Worm (Caenorhabditis elegans) whole organism, early embryonic: Measurements from ENCODE around the gene sri-53.
"Not testable (repeated sequence)": the region's sequence is repeated elsewhere in the genome, so short reads cannot be mapped to it uniquely, and the experiment has no call there.

Experiments
- B0310.2 ChIP-seq: sonication (generic microtip); optimal IDR thresholded peaks from 2 replicates; lab custom pipeline; 2016; ENCODE audit warnings: mild to moderate bottlenecking, missing genetic modification characterization, missing compliant biosample characterization
- F13C5.2 ChIP-seq: sonication (generic microtip); optimal IDR thresholded peaks from 2 replicates; lab custom pipeline; 2017; ENCODE audit warnings: mild to moderate bottlenecking, missing genetic modification characterization, inconsistent platforms, missing compliant biosample characterization
- aly-1 ChIP-seq: sonication (generic microtip); optimal IDR thresholded peaks from 2 replicates; lab custom pipeline; 2016; ENCODE audit warnings: missing genetic modification characterization, missing compliant biosample characterization
- ama-1 ChIP-seq: fragments of 150-350 bp; optimal IDR thresholded peaks from 2 replicates; lab custom pipeline; 2014
- ceh-13 ChIP-seq: fragments of 200-800 bp; sonication (Bioruptor generic); optimal IDR thresholded peaks from 2 replicates; lab custom pipeline; 2018; ENCODE audit warnings: mild to moderate bottlenecking, missing genetic modification characterization, missing compliant biosample characterization
- ceh-36 ChIP-seq: sonication (generic microtip); optimal IDR thresholded peaks from 2 replicates; lab custom pipeline; 2016; ENCODE audit warnings: missing genetic modification characterization, inconsistent platforms, missing compliant biosample characterization
- ets-7 ChIP-seq: sonication (generic microtip); optimal IDR thresholded peaks from 2 replicates; lab custom pipeline; 2016; ENCODE audit warnings: missing genotype, missing genetic modification characterization, missing compliant biosample characterization
- flt-1 ChIP-seq: fragments of 200-800 bp; sonication (Bioruptor generic); IDR thresholded peaks from 2 replicates; pipeline ENCODE4 v1.3.6; 2022; ENCODE audit warnings: missing genetic modification characterization, missing compliant biosample characterization
- hmbx-1 ChIP-seq: sonication (generic microtip); optimal IDR thresholded peaks from 2 replicates; lab custom pipeline; 2016; ENCODE audit warnings: mild to moderate bottlenecking, missing genetic modification characterization, missing compliant biosample characterization
- hmg-4 ChIP-seq: fragments of 200-800 bp; sonication (Bioruptor generic); optimal IDR thresholded peaks from 2 replicates; lab custom pipeline; 2018; ENCODE audit warnings: mild to moderate bottlenecking, missing genetic modification characterization, missing compliant biosample characterization
- hnd-1 ChIP-seq: sonication (generic microtip); optimal IDR thresholded peaks from 2 replicates; lab custom pipeline; 2016; ENCODE audit warnings: missing genetic modification characterization, missing compliant biosample characterization
- pes-1 ChIP-seq: fragments of 200-800 bp; sonication (Bioruptor generic); IDR thresholded peaks from 2 replicates; pipeline ENCODE4 v1.3.6; 2022; ENCODE audit warnings: missing genetic modification reagents, missing genetic modification characterization, missing compliant biosample characterization
- scrt-1 ChIP-seq: fragments of 200-800 bp; sonication (Bioruptor generic); IDR thresholded peaks from 2 replicates; pipeline ENCODE4 v1.3.6; 2022; ENCODE audit warnings: missing genetic modification characterization, missing compliant biosample characterization
- sea-1 ChIP-seq: fragments of 200-800 bp; sonication (Bioruptor generic); conservative IDR thresholded peaks from 2 replicates; pipeline ENCODE4 v1.3.6; 2022; ENCODE audit warnings: missing genetic modification characterization, missing compliant biosample characterization
- tbx-11 ChIP-seq: fragments of 200-800 bp; sonication (Bioruptor generic); IDR thresholded peaks from 2 replicates; pipeline ENCODE4 v1.3.6; 2022; ENCODE audit warnings: missing genetic modification characterization, missing compliant biosample characterization
- tbx-37 ChIP-seq: fragments of 200-800 bp; sonication (Bioruptor generic); conservative IDR thresholded peaks from 2 replicates; pipeline ENCODE4 v1.3.6; 2022; ENCODE audit warnings: missing genetic modification reagents, missing genetic modification characterization, missing compliant biosample characterization
- tra-4 ChIP-seq: sonication (generic microtip); optimal IDR thresholded peaks from 2 replicates; lab custom pipeline; 2017; ENCODE audit warnings: missing genetic modification characterization, missing compliant biosample characterization

Gene sri-53

DNA sequence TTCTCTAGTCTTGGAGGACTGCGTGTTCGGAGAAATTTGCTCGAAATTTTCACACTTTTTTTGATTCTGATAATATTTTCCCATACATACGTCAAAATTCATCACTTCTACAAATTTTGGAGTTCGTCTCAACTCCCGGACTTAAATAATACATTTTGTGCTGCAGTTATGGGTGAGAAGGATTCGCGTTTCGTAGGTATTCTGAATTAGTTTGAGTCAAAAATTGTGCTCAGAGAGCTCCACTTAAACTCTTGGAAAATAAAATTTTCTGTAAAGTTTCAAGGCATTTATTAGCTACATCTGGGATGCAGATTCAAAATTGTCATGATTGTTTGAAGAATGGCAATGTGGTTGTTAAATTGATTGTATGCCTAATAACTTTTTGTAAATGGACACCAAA, 11.5 kb upstream of the sri-53 start, which contains the start of gene ZC239.4:
TSS of gene ZC239.4 (plus strand) at position 301 of the 400 bp plus-strand sequence.
- TF ChIP-seq ama-1: no peak
- TF ChIP-seq tbx-11 (GFP tag; lab: Robert Waterston, UW): no peak
- no peak for TF ChIP-seq tbx-37 (GFP tag; lab: Robert Waterston, UW)
- TF ChIP-seq aly-1 (tag; lab: Kevin White, UChicago): no peak
- TF ChIP-seq F13C5.2 (tag; lab: Kevin White, UChicago): no peak
- TF ChIP-seq ets-7 (tag; lab: Kevin White, UChicago): no peak
- TF ChIP-seq ceh-13 (GFP tag; lab: Kevin White, UChicago): no peak
- TF ChIP-seq tra-4: no peak
- TF ChIP-seq hmbx-1 (tag; lab: Kevin White, UChicago): no peak
- TF ChIP-seq pes-1: no peak
- TF ChIP-seq sea-1 (GFP tag; lab: Robert Waterston, UW): no peak
- TF ChIP-seq hmg-4 (GFP tag; lab: Kevin White, UChicago): no peak
- no peak for TF ChIP-seq B0310.2 (tag; lab: Kevin White, UChicago)
- TF ChIP-seq hnd-1: no peak
- no peak for TF ChIP-seq ceh-36 (tag; lab: Kevin White, UChicago)
- no peak for TF ChIP-seq scrt-1 (GFP tag; lab: Robert Waterston, UW)
- TF ChIP-seq flt-1 (GFP tag; lab: Robert Waterston, UW): no peak

ce11 chrII:3210365-3210764, 7.9 kb upstream of the sri-53 start, which contains the start of gene ZC239.5:
TSS of gene ZC239.5 (plus strand) at chrII:3210665.
- no peak for TF ChIP-seq B0310.2 (tag; lab: Kevin White, UChicago)
- no peak for TF ChIP-seq scrt-1 (GFP tag; lab: Robert Waterston, UW)
- TF ChIP-seq ceh-36 (tag; lab: Kevin White, UChicago): no peak
- no peak for TF ChIP-seq F13C5.2 (tag; lab: Kevin White, UChicago)
- TF ChIP-seq ets-7 (tag; lab: Kevin White, UChicago): no peak
- no peak for TF ChIP-seq pes-1
- no peak for TF ChIP-seq tbx-37 (GFP tag; lab: Robert Waterston, UW)
- no peak for TF ChIP-seq tra-4
- TF ChIP-seq ceh-13 (GFP tag; lab: Kevin White, UChicago): no peak
- no peak for TF ChIP-seq hmg-4 (GFP tag; lab: Kevin White, UChicago)
- no peak for TF ChIP-seq flt-1 (GFP tag; lab: Robert Waterston, UW)
- TF ChIP-seq hnd-1: no peak

ce11 chrII:3209251-3209650, 6.8 kb upstream of the sri-53 start, which contains the start of gene ZC239.6:
TSS of gene ZC239.6 (plus strand) at chrII:3209631.
- no peak for TF ChIP-seq F13C5.2 (tag; lab: Kevin White, UChicago)
- no peak for TF ChIP-seq sea-1 (GFP tag; lab: Robert Waterston, UW)
- no peak for TF ChIP-seq hmg-4 (GFP tag; lab: Kevin White, UChicago)
- TF ChIP-seq B0310.2 (tag; lab: Kevin White, UChicago): no peak
- no peak for TF ChIP-seq hmbx-1 (tag; lab: Kevin White, UChicago)
- no peak for TF ChIP-seq tbx-37 (GFP tag; lab: Robert Waterston, UW)
- no peak for TF ChIP-seq pes-1
- no peak for TF ChIP-seq scrt-1 (GFP tag; lab: Robert Waterston, UW)
- TF ChIP-seq aly-1 (tag; lab: Kevin White, UChicago): no peak
- no peak for TF ChIP-seq flt-1 (GFP tag; lab: Robert Waterston, UW)
- TF ChIP-seq ama-1: no peak
- TF ChIP-seq ets-7 (tag; lab: Kevin White, UChicago): no peak

DNA sequence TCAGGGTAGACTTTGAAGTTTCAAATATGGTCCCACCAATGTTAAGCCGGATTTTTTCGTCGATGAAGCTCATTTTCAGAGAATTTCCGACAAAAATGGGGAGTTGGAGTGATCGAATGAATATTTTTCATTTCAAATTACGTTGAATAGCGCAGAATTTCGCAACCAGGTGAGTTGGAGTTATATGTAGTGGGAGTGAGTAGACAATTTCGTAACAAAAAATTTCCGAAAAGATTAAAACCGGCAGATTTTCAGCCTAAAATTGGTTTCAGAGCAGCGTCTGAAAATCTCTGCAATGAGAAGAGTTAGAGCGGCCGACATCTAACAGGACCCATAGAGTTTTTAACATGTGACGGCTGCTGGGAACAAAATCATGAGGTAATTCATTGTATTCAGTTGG, 6.3 kb upstream of the sri-53 start, which contains the start of gene sdz-35:
TSS of gene sdz-35 (minus strand) at position 101 of the 400 bp plus-strand sequence.
- no peak for TF ChIP-seq F13C5.2 (tag; lab: Kevin White, UChicago)
- TF ChIP-seq scrt-1 (GFP tag; lab: Robert Waterston, UW): no peak
- no peak for TF ChIP-seq pes-1
- no peak for TF ChIP-seq ceh-36 (tag; lab: Kevin White, UChicago)
- TF ChIP-seq ceh-13 (GFP tag; lab: Kevin White, UChicago): no peak
- no peak for TF ChIP-seq tbx-11 (GFP tag; lab: Robert Waterston, UW)
- TF ChIP-seq flt-1 (GFP tag; lab: Robert Waterston, UW): no peak
- TF ChIP-seq hnd-1: no peak
- TF ChIP-seq tbx-37 (GFP tag; lab: Robert Waterston, UW): no peak
- no peak for TF ChIP-seq ama-1
- no peak for TF ChIP-seq hmg-4 (GFP tag; lab: Kevin White, UChicago)
- no peak for TF ChIP-seq hmbx-1 (tag; lab: Kevin White, UChicago)

ce11 chrII:3206423-3206989, 4.1 kb upstream of the sri-53 start, which contains the start of the genes ZC239.20 and ZC239.21:
TSS of gene ZC239.20 (minus strand) at chrII:3206523.
TSS of gene ZC239.21 (plus strand) at chrII:3206939.
- TF ChIP-seq scrt-1 (GFP tag; lab: Robert Waterston, UW): no peak

- TF ChIP-seq pes-1 (no peak), tbx-37 (GFP tag; lab: Robert Waterston, UW) (no peak), ceh-36 (tag; lab: Kevin White, UChicago) (no peak), ama-1 (no peak), B0310.2 (tag; lab: Kevin White, UChicago) (no peak), ets-7 (tag; lab: Kevin White, UChicago) (no peak), tbx-11 (GFP tag; lab: Robert Waterston, UW) (no peak), flt-1 (GFP tag; lab: Robert Waterston, UW) (no peak), tra-4 (no peak), hmbx-1 (tag; lab: Kevin White, UChicago) (no peak), aly-1 (tag; lab: Kevin White, UChicago) (no peak), scrt-1 (GFP tag; lab: Robert Waterston, UW) (no peak), sea-1 (GFP tag; lab: Robert Waterston, UW) (no peak), ceh-13 (GFP tag; lab: Kevin White, UChicago) (no peak), hnd-1 (no peak), hmg-4 (GFP tag; lab: Kevin White, UChicago) (no peak), F13C5.2 (tag; lab: Kevin White, UChicago) (no peak)
These were observed 996 bp upstream of the sri-53 start, which contains the start of gene sri-50 for ce11 chrII:3203415-3203814. TSS of gene sri-50 (plus strand) at chrII:3203715.

DNA sequence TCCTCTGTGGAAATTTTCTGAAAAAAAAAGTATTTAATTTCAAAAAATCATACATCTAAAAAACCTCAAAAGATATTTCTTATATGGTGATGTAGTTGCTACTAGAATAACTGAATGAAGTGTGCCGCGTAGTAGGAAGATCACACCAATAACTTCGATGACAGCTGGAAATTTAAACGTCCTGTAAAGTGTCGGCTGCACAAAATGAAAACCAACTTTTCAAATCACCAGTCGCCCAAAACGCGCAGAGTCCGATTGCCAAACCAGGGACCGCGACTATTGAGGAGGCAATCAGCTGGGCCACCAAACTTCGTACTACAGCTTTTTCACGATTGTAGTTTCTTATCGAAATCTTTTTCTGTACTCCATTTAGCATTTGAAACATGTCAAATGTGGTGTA, 1.2 kb downstream of the sri-53 start, which contains the start of gene sri-48:
TSS of gene sri-48 (minus strand) at position 101 of the 400 bp plus-strand sequence.
- TF ChIP-seq hmbx-1 (tag; lab: Kevin White, UChicago); hmg-4 (GFP tag; lab: Kevin White, UChicago); tra-4: not testable (repeated sequence)
